Fruit fly (Drosophila melanogaster) S2 (cell line): ENCODE data around the gene Bka.

ENCODE experiments used
- CG8478 ChIP-seq: fragments of >200 bp; optimal IDR thresholded peaks from 2 replicates; lab custom pipeline; 2018
- CTCF ChIP-seq, 2 experiments: fragments of >200 bp; optimal IDR thresholded peaks; 2 replicates each; lab custom pipeline; 2018

DNA sequence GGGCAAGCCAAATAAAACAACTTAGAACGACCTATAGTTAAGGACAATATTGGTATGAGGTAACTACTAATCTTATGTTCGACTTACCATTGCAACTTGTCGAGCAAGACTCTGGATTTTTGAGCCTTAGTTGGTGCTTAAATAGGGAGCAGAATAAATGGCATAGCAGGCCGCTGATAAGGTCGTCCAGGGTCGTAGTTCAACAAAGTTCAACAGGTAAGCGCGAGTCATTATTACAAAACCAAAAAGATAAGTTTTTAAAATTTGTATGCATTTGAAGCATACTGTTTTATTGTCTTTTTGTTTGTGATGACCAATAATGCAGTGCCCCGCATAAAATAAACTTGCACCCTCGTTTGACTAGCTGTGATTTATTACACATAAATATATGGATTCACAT lies 7.9 kb downstream of the Bka start, which contains the start of gene Muc30E:
- TF ChIP-seq CTCF (optimal IDR thresholded peaks at IDR 0.05; lab: Kevin White, UChicago) (no peak), CG8478 (lab: Kevin White, UChicago) (no peak)
